Worm (Caenorhabditis elegans) whole organism, L1 larva: ENCODE results near the gene F20A1.6.

Experiments
- egl-27 ChIP-seq, 2 experiments: fragments of 150-350 bp in 1 of 2; sonication (generic microtip); optimal IDR thresholded peaks; 3 replicates each; lab custom pipeline; 2017 to 2018; ENCODE audit warnings: missing biosample characterization in 2 of 2, missing genetic modification characterization in 2 of 2, missing genetic modification reagents in 2 of 2
- jun-1 ChIP-seq: fragments of 150-350 bp; optimal IDR thresholded peaks from 2 replicates; lab custom pipeline; 2014; ENCODE audit warnings: missing biosample characterization, missing genetic modification reagents, missing genetic modification characterization
- mef-2 ChIP-seq: fragments of 150-350 bp; optimal IDR thresholded peaks from 2 replicates; lab custom pipeline; 2014; ENCODE audit warnings: missing biosample characterization, missing genetic modification characterization
- nhr-71 ChIP-seq: sonication (generic microtip); optimal IDR thresholded peaks from 2 replicates; lab custom pipeline; 2016; ENCODE audit warnings: mild to moderate bottlenecking, missing genetic modification characterization, moderate library complexity, missing compliant biosample characterization
- snu-23 ChIP-seq: sonication (generic microtip); optimal IDR thresholded peaks from 2 replicates; lab custom pipeline; 2016; ENCODE audit warnings: missing genetic modification characterization, missing compliant biosample characterization
- tbx-2 ChIP-seq: sonication (generic microtip); optimal IDR thresholded peaks from 2 replicates; lab custom pipeline; 2016; ENCODE audit warnings: missing genetic modification characterization, missing compliant biosample characterization

ce11 chrV:6976047-6976446, 50.9 kb downstream of the F20A1.6 start, which contains the start of gene srx-16:
- TF ChIP-seq tbx-2 (tag; lab: Kevin White, UChicago) (no peak), mef-2 (tag; lab: Kevin White, UChicago) (no peak), nhr-71 (no peak), jun-1 (tag; lab: Kevin White, UChicago) (no peak), egl-27 (tag; optimal IDR thresholded peaks at IDR 0.05; lab: Kevin White, UChicago) (no peak), snu-23 (GFP tag; lab: Kevin White, UChicago) (no peak)
